Fruit fly (Drosophila melanogaster) whole organism, embryonic: ENCODE measurements around the gene vito.
A peak's percentile ranks its signal among the peaks of the same experiment; 100 is the strongest.

ENCODE experiments used
- CG12391 ChIP-seq: fragments of 200-800 bp; sonication (Bioruptor generic); optimal IDR thresholded peaks from 3 replicates; lab custom pipeline; 2018; ENCODE audit warnings: missing biosample characterization, mild to moderate bottlenecking, missing genetic modification characterization, moderate library complexity
- CG12942 ChIP-seq: fragments of 200-800 bp; sonication (Bioruptor generic); optimal IDR thresholded peaks from 3 replicates; lab custom pipeline; 2016; ENCODE audit warnings: missing biosample characterization, missing genetic modification characterization
- CG17829 ChIP-seq: fragments of 200-800 bp; optimal IDR thresholded peaks from 2 replicates; lab custom pipeline; 2019; ENCODE audit warnings: missing biosample characterization, mild to moderate bottlenecking, missing genetic modification characterization, moderate library complexity
- CG2199 ChIP-seq: fragments of 200-800 bp; sonication (Bioruptor generic); IDR thresholded peaks from 3 replicates; pipeline ENCODE4 v1.3.6; 2022; ENCODE audit warnings: missing biosample characterization, missing genetic modification characterization
- CG2889 ChIP-seq: fragments of 200-800 bp; sonication (Bioruptor generic); IDR thresholded peaks from 3 replicates; pipeline ENCODE4 v1.3.6; 2022; ENCODE audit warnings: missing biosample characterization, missing genetic modification characterization
- CG33213 ChIP-seq: fragments of 200-800 bp; sonication (Bioruptor generic); optimal IDR thresholded peaks from 3 replicates; lab custom pipeline; 2016; ENCODE audit warnings: missing biosample characterization, missing genetic modification characterization
- CG42726 ChIP-seq: fragments of 200-800 bp; sonication (Bioruptor generic); IDR thresholded peaks from 2 replicates; pipeline ENCODE4 v1.3.6; 2022; ENCODE audit warnings: missing biosample characterization, missing genetic modification characterization; ENCODE audit not compliant: partially characterized antibody
- CG7372 ChIP-seq: fragments of 200-800 bp; sonication (Bioruptor generic); IDR thresholded peaks from 2 replicates; pipeline ENCODE4 v1.3.6; 2022; ENCODE audit warnings: missing biosample characterization, missing genetic modification characterization
- Camta ChIP-seq: fragments of 200-800 bp; sonication (Bioruptor generic); optimal IDR thresholded peaks from 2 replicates; lab custom pipeline; 2016; ENCODE audit warnings: missing biosample characterization, missing genetic modification characterization
- Dp ChIP-seq: fragments of 200-800 bp; sonication (Bioruptor generic); optimal IDR thresholded peaks from 2 replicates; lab custom pipeline; 2018; ENCODE audit warnings: missing biosample characterization, mild to moderate bottlenecking, missing genetic modification characterization, moderate library complexity
- E2f2 ChIP-seq: fragments of 200-800 bp; sonication (Bioruptor generic); IDR thresholded peaks from 2 replicates; pipeline ENCODE4 v1.3.6; 2022; ENCODE audit warnings: missing biosample characterization, missing genetic modification characterization
- Fer3 ChIP-seq: fragments of 200-800 bp; sonication (Bioruptor generic); optimal IDR thresholded peaks from 2 replicates; lab custom pipeline; 2018; ENCODE audit warnings: missing biosample characterization, mild to moderate bottlenecking, missing genetic modification characterization, moderate library complexity
- Hr78 ChIP-seq, 2 experiments: fragments of 200-800 bp in 1 of 2; fragments of >200 bp in 1 of 2; sonication (Bioruptor generic) in 1 of 2; optimal IDR thresholded peaks; 2 replicates each; lab custom pipeline; 2017 to 2019; ENCODE audit warnings: missing biosample characterization in 2 of 2, missing genetic modification characterization in 2 of 2, mild to moderate bottlenecking in 1 of 2, moderate library complexity in 1 of 2
- abd-A ChIP-seq: fragments of 200-800 bp; sonication (Bioruptor generic); optimal IDR thresholded peaks from 3 replicates; lab custom pipeline; 2019; ENCODE audit warnings: missing biosample characterization, mild to moderate bottlenecking, missing genetic modification characterization, moderate library complexity
- ato ChIP-seq: fragments of 200-800 bp; sonication (Bioruptor generic); IDR thresholded peaks from 2 replicates; pipeline ENCODE4 v1.3.6; 2022; ENCODE audit warnings: missing biosample characterization, missing genetic modification characterization; ENCODE audit not compliant: partially characterized antibody
- bbx ChIP-seq: fragments of 200-800 bp; sonication (Bioruptor generic); IDR thresholded peaks from 2 replicates; pipeline ENCODE4 v1.3.6; 2022; ENCODE audit warnings: missing biosample characterization, missing genetic modification characterization; ENCODE audit not compliant: partially characterized antibody
- ci ChIP-seq: fragments of 200-800 bp; sonication (Bioruptor generic); IDR thresholded peaks from 3 replicates; pipeline ENCODE4 v1.3.6; 2022; ENCODE audit warnings: missing biosample characterization, missing genetic modification characterization
- crol ChIP-seq: fragments of 200-800 bp; sonication (Bioruptor generic); IDR thresholded peaks from 2 replicates; pipeline ENCODE4 v1.3.6; 2022; ENCODE audit warnings: missing biosample characterization, missing genetic modification characterization
- phol ChIP-seq: fragments of 200-800 bp; sonication (Bioruptor generic); optimal IDR thresholded peaks from 3 replicates; lab custom pipeline; 2018; ENCODE audit warnings: missing biosample characterization, mild to moderate bottlenecking, missing genetic modification characterization, moderate library complexity
- slp2 ChIP-seq: fragments of 200-800 bp; sonication (Bioruptor generic); optimal IDR thresholded peaks from 2 replicates; lab custom pipeline; 2016; ENCODE audit warnings: missing biosample characterization, missing genetic modification characterization

Gene vito

DNA sequence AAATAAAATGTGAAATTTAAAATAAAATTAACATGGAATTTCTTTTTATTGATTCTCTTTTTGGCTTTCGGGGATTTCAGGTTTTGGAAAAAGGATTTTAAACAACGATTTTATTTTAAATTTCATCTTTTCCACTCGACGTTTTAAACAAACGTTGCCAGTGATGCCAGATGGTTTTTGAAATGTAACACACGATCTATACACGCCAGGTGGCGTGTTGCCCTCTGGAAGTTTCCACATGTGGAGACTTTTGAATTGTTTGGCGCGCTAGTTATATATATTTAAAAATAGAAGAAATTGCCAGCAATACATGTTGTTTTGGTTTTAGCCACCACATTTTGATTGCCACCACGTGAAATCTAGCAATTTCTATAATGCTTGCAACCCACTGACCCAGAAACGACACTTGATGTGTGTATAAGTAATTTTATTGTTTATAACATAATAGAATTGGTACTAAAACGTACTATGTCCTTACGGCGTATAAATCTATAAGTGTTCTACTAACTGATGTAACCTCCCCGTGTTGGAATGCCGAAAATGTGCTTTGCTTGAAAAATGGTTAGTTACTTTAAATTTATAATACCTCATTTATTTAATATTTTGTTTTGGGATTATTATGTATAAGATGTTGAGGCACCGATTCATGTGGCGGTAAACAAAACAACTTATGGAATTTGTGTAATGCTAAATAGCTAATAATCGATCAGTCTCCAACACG lies 27.4 kb downstream of the vito start (continued):
- TF ChIP-seq slp2 (no peak), E2f2 (GFP tag; lab: Robert Waterston, UW) (peak; percentile 98), ato (GFP tag; lab: Robert Waterston, UW) (0 out of 2 replicates have a peak, but pooled peaks have one; percentile 23), Camta (GFP tag; lab: Kevin White, UChicago) (no peak), CG17829 (tag; lab: Kevin White, UChicago) (peak; percentile 59), CG33213 (GFP tag; lab: Kevin White, UChicago) (peak; percentile 48), CG2199 (GFP tag; lab: Robert Waterston, UW) (peak; percentile 21; the same call in 1 of the 3 replicates), bbx (peak; percentile 59; the same call in 1 of the 2 replicates), CG12942 (GFP tag; lab: Kevin White, UChicago) (no peak), CG42726 (peak; percentile 64), Fer3 (tag; lab: Kevin White, UChicago) (peak; percentile 1), Hr78 (GFP tag; optimal IDR thresholded peaks at IDR 0.05; lab: Kevin White, UChicago) (no peak), ci (GFP tag; lab: Robert Waterston, UW) (0 out of 3 replicates have a peak, but pooled peaks have one; percentile 27), CG12391 (tag; lab: Kevin White, UChicago) (peak; percentile 30), phol (tag; lab: Kevin White, UChicago) (peak; percentile 21), Dp (peak; percentile 98)
- TF ChIP-seq, all 482 proteins: peak for 68

- no peak for TF ChIP-seq CG2889 (GFP tag; lab: Robert Waterston, UW)
- TF ChIP-seq abd-A (tag; lab: Kevin White, UChicago), result peak; percentile 72
- no peak for TF ChIP-seq CG7372 (GFP tag; lab: Robert Waterston, UW)
- peak; percentile 51; the same call in 1 of the 2 replicates for TF ChIP-seq crol
Observed at dm6 chr3L:5731639-5732038, 45.5 kb downstream of the vito start.
